Worm (Caenorhabditis elegans): ENCODE results near the gene ttr-13.

Gene ttr-13

ce11 chrV:20656626-20657025, 19.9 kb upstream of the ttr-13 start:
- TF ChIP-seq elt-3 (tag; optimal IDR thresholded peaks at IDR 0.05), result no peak
- TF ChIP-seq blmp-1 (tag; optimal IDR thresholded peaks at IDR 0.05; ENCODE audit: insufficient read depth), result no peak
- TF ChIP-seq F13H6.1 (tag; optimal IDR thresholded peaks at IDR 0.05), result no peak
- TF ChIP-seq nhr-129 (tag; optimal IDR thresholded peaks at IDR 0.05), result no peak
- no peak for TF ChIP-seq sma-9 (GFP tag; optimal IDR thresholded peaks at IDR 0.05)
- no peak for TF ChIP-seq sma-9 (tag; optimal IDR thresholded peaks at IDR 0.05)
- TF ChIP-seq R02D3.7 (tag; optimal IDR thresholded peaks at IDR 0.05), result no peak
- no peak for TF ChIP-seq gmeb-1 (tag; optimal IDR thresholded peaks at IDR 0.05)
- no peak for TF ChIP-seq ceh-82 (tag; optimal IDR thresholded peaks at IDR 0.05)
- TF ChIP-seq dmd-4 (tag; optimal IDR thresholded peaks at IDR 0.05), result no peak
- TF ChIP-seq nhr-10 (tag; optimal IDR thresholded peaks at IDR 0.05), result no peak
- no peak for TF ChIP-seq lin-11 (tag; optimal IDR thresholded peaks at IDR 0.05)
- no peak for TF ChIP-seq unc-55 (GFP tag; optimal IDR thresholded peaks at IDR 0.05)
- TF ChIP-seq nhr-25 (tag; optimal IDR thresholded peaks at IDR 0.05), result no peak
- no peak for TF ChIP-seq C34F6.9 (tag; optimal IDR thresholded peaks at IDR 0.05)
- no peak for TF ChIP-seq ztf-1 (GFP tag; conservative IDR thresholded peaks at IDR 0.05)
- TF ChIP-seq ama-1 (optimal IDR thresholded peaks at IDR 0.05), result no peak
- no peak for TF ChIP-seq mdl-1 (tag; optimal IDR thresholded peaks at IDR 0.05)

- TF ChIP-seq sma-3 (GFP tag; optimal IDR thresholded peaks at IDR 0.05), result no peak
- TF ChIP-seq ztf-1 (GFP tag; conservative IDR thresholded peaks at IDR 0.05), result no peak
- TF ChIP-seq aly-2 (tag; optimal IDR thresholded peaks at IDR 0.05), result no peak
- TF ChIP-seq snpc-4 (tag; optimal IDR thresholded peaks at IDR 0.05), result no peak
- no peak for TF ChIP-seq nhr-10 (tag; optimal IDR thresholded peaks at IDR 0.05)
- TF ChIP-seq nhr-12 (tag; optimal IDR thresholded peaks at IDR 0.05), result no peak
- no peak for TF ChIP-seq peb-1 (tag; optimal IDR thresholded peaks at IDR 0.05)
- no peak for TF ChIP-seq R02D3.7 (tag; optimal IDR thresholded peaks at IDR 0.05)
- TF ChIP-seq ztf-4 (tag; optimal IDR thresholded peaks at IDR 0.05), result no peak
- no peak for TF ChIP-seq unc-55 (GFP tag; optimal IDR thresholded peaks at IDR 0.05)
- no peak for TF ChIP-seq sma-9 (GFP tag; optimal IDR thresholded peaks at IDR 0.05)
- TF ChIP-seq sma-9 (tag; optimal IDR thresholded peaks at IDR 0.05), result no peak
- no peak for TF ChIP-seq fos-1 (tag; optimal IDR thresholded peaks at IDR 0.05)
- TF ChIP-seq ama-1 (optimal IDR thresholded peaks at IDR 0.05), result no peak
- no peak for TF ChIP-seq ZK546.5 (tag; optimal IDR thresholded peaks at IDR 0.05)
- TF ChIP-seq dmd-4 (tag; optimal IDR thresholded peaks at IDR 0.05), result no peak
- TF ChIP-seq C34F6.9 (tag; optimal IDR thresholded peaks at IDR 0.05), result no peak
- TF ChIP-seq nhr-21 (tag; optimal IDR thresholded peaks at IDR 0.05), result no peak
- no peak for TF ChIP-seq nhr-11 (tag; optimal IDR thresholded peaks at IDR 0.05)
- TF ChIP-seq elt-1 (tag; optimal IDR thresholded peaks at IDR 0.05), result no peak
- no peak for TF ChIP-seq lsy-2 (tag; optimal IDR thresholded peaks at IDR 0.05)
Measured at ce11 chrV:20655174-20655573, 18.4 kb upstream of the ttr-13 start.

- TF ChIP-seq nhr-25 (tag; optimal IDR thresholded peaks at IDR 0.05), result no peak
- no peak for TF ChIP-seq ZK546.5 (tag; optimal IDR thresholded peaks at IDR 0.05)
- TF ChIP-seq crh-2 (tag; optimal IDR thresholded peaks at IDR 0.05), result no peak
Measured at ce11 chrV:20654350-20654749, 17.6 kb upstream of the ttr-13 start, which contains the start of gene mnr-1. TSS of gene mnr-1 (plus strand) at chrV:20654650.

DNA sequence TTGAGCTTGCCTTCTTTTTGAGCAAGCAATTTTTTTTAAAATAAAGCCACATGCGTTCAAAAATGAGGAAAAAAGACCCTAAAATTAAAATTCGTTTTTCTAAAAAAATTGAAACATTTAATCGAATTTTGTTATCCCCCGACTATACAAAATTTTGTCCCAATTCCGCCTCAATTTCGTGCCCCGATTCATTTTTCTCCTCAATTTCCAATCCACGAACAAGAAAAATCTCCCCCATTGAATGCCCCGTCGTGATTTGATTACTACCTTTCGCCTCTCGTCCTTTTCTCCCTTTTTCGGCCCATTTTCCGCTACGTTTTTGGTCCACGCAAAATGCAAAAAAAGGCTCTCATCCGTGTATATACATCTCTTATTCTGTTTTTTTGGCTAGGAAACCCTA, 15.2 kb upstream of the ttr-13 start:
- no peak for TF ChIP-seq nhr-77 (tag; optimal IDR thresholded peaks at IDR 0.05)
- no peak for TF ChIP-seq sma-9 (GFP tag; optimal IDR thresholded peaks at IDR 0.05)
- TF ChIP-seq sma-9 (tag; optimal IDR thresholded peaks at IDR 0.05), result no peak
- TF ChIP-seq blmp-1 (tag; optimal IDR thresholded peaks at IDR 0.05; ENCODE audit: insufficient read depth), result no peak
- no peak for TF ChIP-seq ceh-82 (tag; optimal IDR thresholded peaks at IDR 0.05)
- no peak for TF ChIP-seq unc-62 (GFP tag; optimal IDR thresholded peaks at IDR 0.05)
- no peak for TF ChIP-seq nhr-237 (tag; optimal IDR thresholded peaks at IDR 0.05)
- TF ChIP-seq ama-1 (optimal IDR thresholded peaks at IDR 0.05), result no peak

ce11 chrV:20648868-20649267, 12.1 kb upstream of the ttr-13 start:
- TF ChIP-seq fos-1 (tag; optimal IDR thresholded peaks at IDR 0.05), result no peak
- TF ChIP-seq sma-3 (GFP tag; optimal IDR thresholded peaks at IDR 0.05), result no peak
- TF ChIP-seq elt-3 (tag; optimal IDR thresholded peaks at IDR 0.05), result no peak
- TF ChIP-seq nhr-10 (tag; optimal IDR thresholded peaks at IDR 0.05), result no peak
- TF ChIP-seq gmeb-1 (tag; optimal IDR thresholded peaks at IDR 0.05), result no peak
- no peak for TF ChIP-seq nhr-23 (tag; optimal IDR thresholded peaks at IDR 0.05)
- no peak for TF ChIP-seq unc-55 (GFP tag; optimal IDR thresholded peaks at IDR 0.05)
- TF ChIP-seq nhr-129 (tag; optimal IDR thresholded peaks at IDR 0.05), result no peak
